Fruit fly (Drosophila melanogaster) whole organism, embryonic: Measurements from ENCODE around the gene CG3198.
A peak's percentile ranks its signal among the peaks of the same experiment; 100 is the strongest.

Experiments used
- ATbp ChIP-seq: fragments of 200-800 bp; sonication (Bioruptor generic); optimal IDR thresholded peaks from 2 replicates; lab custom pipeline; 2017; ENCODE audit warnings: missing biosample characterization, mild to moderate bottlenecking, missing genetic modification characterization, missing genetic modification reagents
- Asciz ChIP-seq: fragments of 200-800 bp; sonication (Bioruptor generic); optimal IDR thresholded peaks from 2 replicates; lab custom pipeline; 2017; ENCODE audit warnings: missing biosample characterization, mild to moderate bottlenecking, missing genetic modification characterization, missing genetic modification reagents
- CG10209 ChIP-seq: fragments of 200-800 bp; sonication (Bioruptor generic); optimal IDR thresholded peaks from 3 replicates; lab custom pipeline; 2017; ENCODE audit warnings: missing biosample characterization, mild to moderate bottlenecking, missing genetic modification characterization, missing genetic modification reagents
- CG11504 ChIP-seq: fragments of 200-800 bp; sonication (Bioruptor generic); optimal IDR thresholded peaks from 3 replicates; lab custom pipeline; 2019; ENCODE audit warnings: missing biosample characterization, mild to moderate bottlenecking, missing genetic modification characterization, moderate library complexity
- CG12391 ChIP-seq: fragments of 200-800 bp; sonication (Bioruptor generic); optimal IDR thresholded peaks from 3 replicates; lab custom pipeline; 2018; ENCODE audit warnings: missing biosample characterization, mild to moderate bottlenecking, missing genetic modification characterization, moderate library complexity
- CG13287 ChIP-seq: fragments of 200-800 bp; sonication (Bioruptor generic); IDR thresholded peaks from 2 replicates; pipeline ENCODE4 v1.3.6; 2022; ENCODE audit warnings: missing biosample characterization, missing genetic modification characterization; ENCODE audit not compliant: partially characterized antibody
- CG14441 ChIP-seq: fragments of 200-800 bp; sonication (Bioruptor generic); IDR thresholded peaks from 2 replicates; pipeline ENCODE4 v1.3.6; 2022; ENCODE audit warnings: missing biosample characterization, missing genetic modification characterization
- CG15269 ChIP-seq: fragments of 200-800 bp; sonication (Bioruptor generic); optimal IDR thresholded peaks from 2 replicates; lab custom pipeline; 2018; ENCODE audit warnings: missing biosample characterization, mild to moderate bottlenecking, missing genetic modification characterization, moderate library complexity
- CG2120 ChIP-seq: fragments of 200-800 bp; sonication (Bioruptor generic); optimal IDR thresholded peaks from 3 replicates; lab custom pipeline; 2016; ENCODE audit warnings: missing biosample characterization, missing genetic modification characterization
- CG2678 ChIP-seq: fragments of 200-800 bp; sonication (Bioruptor generic); optimal IDR thresholded peaks from 3 replicates; lab custom pipeline; 2019; ENCODE audit warnings: missing biosample characterization, mild to moderate bottlenecking, missing genetic modification characterization, moderate library complexity
- CG34376 ChIP-seq: fragments of 200-800 bp; sonication (Bioruptor generic); optimal IDR thresholded peaks from 2 replicates; lab custom pipeline; 2018; ENCODE audit warnings: missing biosample characterization, mild to moderate bottlenecking, missing genetic modification characterization
- CG4707 ChIP-seq: fragments of 200-800 bp; sonication (Bioruptor generic); optimal IDR thresholded peaks from 2 replicates; lab custom pipeline; 2018; ENCODE audit warnings: missing biosample characterization, mild to moderate bottlenecking, missing genetic modification characterization, moderate library complexity
- CG5180 ChIP-seq: fragments of 200-800 bp; sonication (Bioruptor generic); optimal IDR thresholded peaks from 3 replicates; lab custom pipeline; 2017; ENCODE audit warnings: missing biosample characterization, missing genetic modification characterization, mild to moderate bottlenecking, moderate library complexity, missing genetic modification reagents
- CG8478 ChIP-seq: fragments of >200 bp; optimal IDR thresholded peaks from 2 replicates; lab custom pipeline; 2018
- CG8944 ChIP-seq: fragments of 200-800 bp; sonication (Bioruptor generic); optimal IDR thresholded peaks from 3 replicates; lab custom pipeline; 2016; ENCODE audit warnings: missing biosample characterization, missing genetic modification characterization
- CG9727 ChIP-seq: fragments of 200-800 bp; sonication (Bioruptor generic); optimal IDR thresholded peaks from 3 replicates; lab custom pipeline; 2017; ENCODE audit warnings: missing biosample characterization, mild to moderate bottlenecking, missing genetic modification characterization
- Drgx ChIP-seq: fragments of 200-800 bp; sonication (Bioruptor generic); IDR thresholded peaks from 2 replicates; pipeline ENCODE4 v1.3.6; 2022; ENCODE audit warnings: missing biosample characterization, missing genetic modification characterization
- ERR ChIP-seq: fragments of 200-800 bp; sonication (Bioruptor generic); optimal IDR thresholded peaks from 2 replicates; lab custom pipeline; 2016; ENCODE audit warnings: missing biosample characterization, missing genetic modification characterization
- HHEX ChIP-seq: fragments of 200-800 bp; sonication (Bioruptor generic); optimal IDR thresholded peaks from 3 replicates; lab custom pipeline; 2017; ENCODE audit warnings: missing biosample characterization, mild to moderate bottlenecking, missing genetic modification characterization, missing genetic modification reagents
- Hand ChIP-seq: fragments of 200-800 bp; sonication (Bioruptor generic); optimal IDR thresholded peaks from 2 replicates; lab custom pipeline; 2017; ENCODE audit warnings: mild to moderate bottlenecking, missing biosample characterization, missing genetic modification reagents, missing genetic modification characterization
- MBD-R2 ChIP-seq: fragments of 200-800 bp; sonication (Bioruptor generic); IDR thresholded peaks from 2 replicates; pipeline ENCODE4 v1.3.6; 2022; ENCODE audit warnings: missing biosample characterization, missing genetic modification characterization
- Oli ChIP-seq: fragments of 200-800 bp; sonication (Bioruptor generic); optimal IDR thresholded peaks from 2 replicates; lab custom pipeline; 2018; ENCODE audit warnings: missing biosample characterization, mild to moderate bottlenecking, missing genetic modification characterization, moderate library complexity
- Pdp1 ChIP-seq, 2 experiments: fragments of 200-800 bp; sonication (Bioruptor generic); optimal IDR thresholded peaks; 3 replicates each; lab custom pipeline; 2016; ENCODE audit warnings: missing biosample characterization in 2 of 2, missing genetic modification characterization in 2 of 2, mild to moderate bottlenecking in 1 of 2, moderate library complexity in 1 of 2
- Sox100B ChIP-seq: fragments of 200-800 bp; sonication (Bioruptor generic); optimal IDR thresholded peaks from 3 replicates; lab custom pipeline; 2018; ENCODE audit warnings: missing biosample characterization, mild to moderate bottlenecking, missing genetic modification characterization
- Sox102F ChIP-seq: fragments of 200-800 bp; sonication (Bioruptor generic); optimal IDR thresholded peaks from 2 replicates; lab custom pipeline; 2018; ENCODE audit warnings: missing biosample characterization, mild to moderate bottlenecking, missing genetic modification characterization, moderate library complexity
- bsh ChIP-seq, 2 experiments: fragments of 200-800 bp; sonication (Bioruptor generic); optimal IDR thresholded peaks; 2 replicates each; lab custom pipeline; 2017 to 2018; ENCODE audit warnings: mild to moderate bottlenecking in 2 of 2, missing biosample characterization in 2 of 2, missing genetic modification characterization in 2 of 2, moderate library complexity in 1 of 2
- ci ChIP-seq: fragments of 200-800 bp; sonication (Bioruptor generic); IDR thresholded peaks from 3 replicates; pipeline ENCODE4 v1.3.6; 2022; ENCODE audit warnings: missing biosample characterization, missing genetic modification characterization
- dm ChIP-seq: fragments of 200-800 bp; sonication (Bioruptor generic); optimal IDR thresholded peaks from 3 replicates; lab custom pipeline; 2016; ENCODE audit warnings: missing biosample characterization, missing genetic modification characterization
- dmrt99B ChIP-seq: fragments of 200-800 bp; sonication (Bioruptor generic); optimal IDR thresholded peaks from 2 replicates; lab custom pipeline; 2018; ENCODE audit warnings: missing biosample characterization, mild to moderate bottlenecking, missing genetic modification characterization, moderate library complexity
- eve ChIP-seq, 2 experiments: fragments of >200 bp; optimal IDR thresholded peaks; 2 replicates each; lab custom pipeline; 2017; ENCODE audit warnings: missing biosample characterization in 2 of 2, missing genetic modification characterization in 2 of 2
- exex ChIP-seq: fragments of 200-800 bp; sonication (Bioruptor generic); optimal IDR thresholded peaks from 4 replicates; lab custom pipeline; 2018; ENCODE audit warnings: missing biosample characterization, mild to moderate bottlenecking, missing genetic modification characterization, moderate library complexity
- fd96Cb ChIP-seq: fragments of 200-800 bp; sonication (Bioruptor generic); optimal IDR thresholded peaks from 2 replicates; lab custom pipeline; 2018; ENCODE audit warnings: missing biosample characterization, mild to moderate bottlenecking, missing genetic modification characterization, moderate library complexity
- fu2 ChIP-seq: fragments of 200-800 bp; sonication (Bioruptor generic); optimal IDR thresholded peaks from 2 replicates; lab custom pipeline; 2016; ENCODE audit warnings: missing biosample characterization, missing genetic modification characterization
- grau ChIP-seq: fragments of 200-800 bp; optimal IDR thresholded peaks from 3 replicates; lab custom pipeline; 2019; ENCODE audit warnings: missing biosample characterization, mild to moderate bottlenecking, missing genetic modification characterization, moderate library complexity
- grn ChIP-seq: fragments of 200-800 bp; sonication (Bioruptor generic); optimal IDR thresholded peaks from 3 replicates; lab custom pipeline; 2017; ENCODE audit warnings: missing biosample characterization, missing genetic modification characterization
- kni ChIP-seq: fragments of 200-800 bp; sonication (Bioruptor generic); optimal IDR thresholded peaks from 3 replicates; lab custom pipeline; 2017; ENCODE audit warnings: mild to moderate bottlenecking, missing biosample characterization, missing genetic modification reagents, missing genetic modification characterization
- lmd ChIP-seq: fragments of 200-800 bp; sonication (Bioruptor generic); IDR thresholded peaks from 2 replicates; pipeline ENCODE4 v1.3.6; 2022; ENCODE audit warnings: missing biosample characterization, missing genetic modification characterization
- lola ChIP-seq, 3 experiments: fragments of >200 bp in 2 of 3; fragments of 200-800 bp in 1 of 3; sonication (Bioruptor generic) in 1 of 3; optimal IDR thresholded peaks; 2 replicates each; lab custom pipeline; 2017 to 2019; ENCODE audit warnings: missing biosample characterization in 3 of 3, missing genetic modification characterization in 3 of 3, mild to moderate bottlenecking in 1 of 3, moderate library complexity in 1 of 3
- nmo ChIP-seq: fragments of 200-800 bp; sonication (Bioruptor generic); optimal IDR thresholded peaks from 2 replicates; lab custom pipeline; 2018; ENCODE audit warnings: missing biosample characterization, mild to moderate bottlenecking, missing genetic modification characterization, moderate library complexity
- phol ChIP-seq: fragments of 200-800 bp; sonication (Bioruptor generic); optimal IDR thresholded peaks from 3 replicates; lab custom pipeline; 2018; ENCODE audit warnings: missing biosample characterization, mild to moderate bottlenecking, missing genetic modification characterization, moderate library complexity
- prd ChIP-seq, 3 experiments: fragments of >200 bp in 2 of 3; fragments of 200-800 bp in 1 of 3; sonication (Bioruptor generic) in 1 of 3; optimal IDR thresholded peaks in 2 of 3; IDR thresholded peaks in 1 of 3; 2 replicates in 2 of 3; 3 replicates in 1 of 3; pipeline versions ENCODE4 v1.3.6 to Lab custom; 2017 to 2022; ENCODE audit warnings: missing biosample characterization in 1 of 3, missing genetic modification characterization in 1 of 3
- sens ChIP-seq: fragments of 200-800 bp; sonication (Bioruptor generic); peaks from one replicate; lab custom pipeline; 2016; ENCODE audit warnings: missing biosample characterization, missing genetic modification characterization
- so ChIP-seq: fragments of 200-800 bp; sonication (Bioruptor generic); IDR thresholded peaks from 3 replicates; pipeline ENCODE4 v1.3.6; 2022; ENCODE audit warnings: missing biosample characterization, missing genetic modification characterization

Gene CG3198

DNA sequence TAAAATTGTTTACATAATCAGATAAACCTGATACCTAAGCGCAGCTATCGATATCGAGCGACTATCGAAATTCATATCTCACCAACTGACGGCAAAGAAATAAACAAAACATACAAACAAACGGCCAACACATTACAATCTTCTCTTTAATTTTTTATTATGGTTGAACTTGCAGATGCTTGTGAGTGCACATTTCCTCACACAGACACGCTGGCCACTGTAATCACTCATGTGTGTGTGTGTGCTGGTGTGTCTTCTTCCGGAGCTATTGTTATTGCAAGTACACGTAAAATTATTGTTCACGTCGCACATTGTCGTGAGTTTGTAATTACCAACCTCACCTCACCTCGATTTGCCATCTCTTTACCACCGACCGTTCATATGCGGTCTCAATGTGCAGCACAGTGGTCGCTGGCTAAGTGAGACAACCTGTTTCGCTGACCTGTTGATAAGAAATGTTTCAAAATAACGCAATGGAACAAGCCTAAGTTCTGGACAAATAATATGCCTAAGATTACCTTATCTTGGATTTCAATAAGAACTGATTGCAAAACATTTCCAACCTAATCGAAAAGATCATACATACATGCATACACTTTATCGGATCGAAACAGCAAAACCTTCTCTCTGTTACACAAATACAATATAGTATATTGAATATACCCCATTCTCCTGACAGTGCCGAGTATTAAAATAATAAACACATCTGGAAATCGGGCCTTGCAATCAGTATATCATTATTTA lies 31.5 kb upstream of the CG3198 start (continued):
- TF ChIP-seq kni (GFP tag; lab: Kevin White, UChicago) (peak; percentile 8), CG34376 (GFP tag; lab: Kevin White, UChicago) (peak; percentile 45), CG2120 (GFP tag; lab: Kevin White, UChicago) (peak; percentile 8), dm (GFP tag; lab: Kevin White, UChicago) (no peak), Oli (tag; lab: Kevin White, UChicago) (peak; percentile 5), CG8478 (lab: Kevin White, UChicago) (no peak), fd96Cb (peak; percentile 7), sens (GFP tag; lab: Kevin White, UChicago) (peak; percentile 74), CG11504 (tag; lab: Kevin White, UChicago) (peak; percentile 40), CG15269 (tag; lab: Kevin White, UChicago) (peak; percentile 9), prd (optimal IDR thresholded peaks at IDR 0.05; lab: Kevin White, UChicago) (no peak), prd (GFP tag; IDR thresholded peaks at IDR 0.05; lab: Robert Waterston, UW) (peak; percentile 22; the same call in 1 of the 3 replicates), Sox100B (GFP tag; lab: Kevin White, UChicago) (peak; percentile 21), Asciz (GFP tag; lab: Kevin White, UChicago) (peak; percentile 1), phol (tag; lab: Kevin White, UChicago) (peak; percentile 19), CG4707 (GFP tag; lab: Kevin White, UChicago) (no peak), CG10209 (GFP tag; lab: Kevin White, UChicago) (no peak), Hand (no peak), ATbp (GFP tag; lab: Kevin White, UChicago) (peak; percentile 2), lmd (GFP tag; lab: Robert Waterston, UW) (0 out of 2 replicates have a peak, but pooled peaks have one; percentile 4), nmo (GFP tag; lab: Kevin White, UChicago) (peak; percentile 5), Pdp1 (GFP tag; optimal IDR thresholded peaks at IDR 0.05; lab: Kevin White, UChicago) (peak in 1 of 2 experiments; percentile 46), eve (GFP tag; optimal IDR thresholded peaks at IDR 0.05; lab: Kevin White, UChicago) (peak in 1 of 2 experiments; percentile 2), CG14441 (GFP tag; lab: Robert Waterston, UW) (peak; percentile 81), ERR (GFP tag; lab: Kevin White, UChicago) (no peak), CG8944 (GFP tag; lab: Kevin White, UChicago) (no peak), CG9727 (GFP tag; lab: Kevin White, UChicago) (peak; percentile 6), so (GFP tag; lab: Robert Waterston, UW) (no peak), Sox102F (GFP tag; lab: Kevin White, UChicago) (peak; percentile 13), Drgx (GFP tag; lab: Robert Waterston, UW) (peak; percentile 32; the same call in 1 of the 2 replicates), MBD-R2 (GFP tag; lab: Robert Waterston, UW) (0 out of 2 replicates have a peak, but pooled peaks have one; percentile 11), CG5180 (peak; percentile 40), lola (GFP tag; optimal IDR thresholded peaks at IDR 0.05; lab: Kevin White, UChicago) (peak in 1 of 3 experiments; percentile 17), CG2678 (tag; lab: Kevin White, UChicago) (peak; percentile 51), grau (tag; lab: Kevin White, UChicago) (peak; percentile 81), grn (GFP tag; lab: Kevin White, UChicago) (peak; percentile 52), exex (tag; lab: Kevin White, UChicago) (peak; percentile 63), bsh (GFP tag; optimal IDR thresholded peaks at IDR 0.05; lab: Kevin White, UChicago) (peak in 1 of 2 experiments; percentile 11), HHEX (GFP tag; lab: Kevin White, UChicago) (no peak), CG13287 (GFP tag; lab: Robert Waterston, UW) (no peak), CG12391 (tag; lab: Kevin White, UChicago) (peak; percentile 11), dmrt99B (peak; percentile 10), ci (peak; percentile 40; the same call in 1 of the 3 replicates), fu2 (GFP tag; lab: Kevin White, UChicago) (no peak)
